Worm (Caenorhabditis elegans) whole organism, L1 larva: ENCODE results near the gene fbxa-210.

ENCODE experiments used
- C16A3.4 ChIP-seq: fragments of 150-350 bp; optimal IDR thresholded peaks from 2 replicates; lab custom pipeline; 2014; ENCODE audit warnings: missing biosample characterization, missing genetic modification characterization
- C34B4.2 ChIP-seq: sonication (generic microtip); optimal IDR thresholded peaks from 2 replicates; lab custom pipeline; 2017; ENCODE audit warnings: mild to moderate bottlenecking, missing genetic modification characterization, missing compliant biosample characterization
- ama-1 ChIP-seq: fragments of 150-350 bp; optimal IDR thresholded peaks from 2 replicates; lab custom pipeline; 2014
- ceh-8 ChIP-seq: fragments of 200-800 bp; sonication (Bioruptor generic); optimal IDR thresholded peaks from 2 replicates; lab custom pipeline; 2018; ENCODE audit warnings: mild to moderate bottlenecking, missing genetic modification characterization, moderate library complexity, missing compliant biosample characterization
- ceh-88 ChIP-seq: fragments of 200-800 bp; sonication (Bioruptor generic); IDR thresholded peaks from 2 replicates; pipeline ENCODE4 v1.3.6; 2022; ENCODE audit warnings: missing genetic modification characterization, missing compliant biosample characterization
- ceh-90 ChIP-seq: sonication (generic microtip); optimal IDR thresholded peaks from 2 replicates; lab custom pipeline; 2016; ENCODE audit warnings: missing genetic modification characterization, missing compliant biosample characterization
- efl-1 ChIP-seq, 4 experiments: fragments of 150-350 bp; optimal IDR thresholded peaks in 3 of 4; peaks in 1 of 4; 1 replicate in 1 of 4; 2 replicates in 3 of 4; lab custom pipeline; 2014; ENCODE audit warnings: missing biosample characterization in 2 of 4, missing genetic modification characterization in 2 of 4, missing genetic modification reagents in 2 of 4
- egl-13 ChIP-seq: sonication (generic microtip); optimal IDR thresholded peaks from 2 replicates; lab custom pipeline; 2016; ENCODE audit warnings: missing genotype, missing genetic modification reagents, missing genetic modification characterization, missing compliant biosample characterization
- egl-27 ChIP-seq, 2 experiments: fragments of 150-350 bp in 1 of 2; sonication (generic microtip); optimal IDR thresholded peaks; 3 replicates each; lab custom pipeline; 2017 to 2018; ENCODE audit warnings: missing biosample characterization in 2 of 2, missing genetic modification characterization in 2 of 2, missing genetic modification reagents in 2 of 2
- elt-2 ChIP-seq: sonication (generic microtip); optimal IDR thresholded peaks from 2 replicates; lab custom pipeline; 2016; ENCODE audit warnings: missing genetic modification characterization, mild to moderate bottlenecking, inconsistent platforms, missing compliant biosample characterization, missing genetic modification reagents
- fos-1 ChIP-seq: fragments of 150-350 bp; optimal IDR thresholded peaks from 2 replicates; lab custom pipeline; 2014; ENCODE audit warnings: missing biosample characterization, missing genetic modification characterization
- grh-1 ChIP-seq: fragments of 200-800 bp; sonication (Bioruptor generic); IDR thresholded peaks from 2 replicates; pipeline ENCODE4 v1.3.6; 2022; ENCODE audit warnings: missing genetic modification reagents, missing genetic modification characterization, missing compliant biosample characterization
- hlh-17 ChIP-seq: fragments of 200-800 bp; sonication (Bioruptor generic); optimal IDR thresholded peaks from 2 replicates; lab custom pipeline; 2018; ENCODE audit warnings: missing genetic modification characterization, mild to moderate bottlenecking, missing compliant biosample characterization, moderate library complexity, borderline replicate concordance
- isw-1 ChIP-seq: fragments of 200-800 bp; sonication (Bioruptor generic); IDR thresholded peaks from 2 replicates; pipeline ENCODE4 v1.3.6; 2022; ENCODE audit warnings: missing genetic modification characterization, missing compliant biosample characterization
- jun-1 ChIP-seq: fragments of 150-350 bp; optimal IDR thresholded peaks from 2 replicates; lab custom pipeline; 2014; ENCODE audit warnings: missing biosample characterization, missing genetic modification reagents, missing genetic modification characterization
- lin-14 ChIP-seq: fragments of 200-800 bp; sonication (Bioruptor generic); optimal IDR thresholded peaks from 2 replicates; lab custom pipeline; 2018; ENCODE audit warnings: mild to moderate bottlenecking, missing genetic modification characterization, moderate library complexity, missing compliant biosample characterization
- lin-15B ChIP-seq: fragments of 150-350 bp; sonication (generic microtip); optimal IDR thresholded peaks from 3 replicates; lab custom pipeline; 2014; ENCODE audit warnings: missing biosample characterization, missing genetic modification characterization
- mef-2 ChIP-seq: fragments of 150-350 bp; optimal IDR thresholded peaks from 2 replicates; lab custom pipeline; 2014; ENCODE audit warnings: missing biosample characterization, missing genetic modification characterization
- mep-1 ChIP-seq: fragments of 150-350 bp; optimal IDR thresholded peaks from 2 replicates; lab custom pipeline; 2014; ENCODE audit warnings: missing biosample characterization, missing genetic modification characterization
- nhr-12 ChIP-seq: sonication (generic microtip); optimal IDR thresholded peaks from 2 replicates; lab custom pipeline; 2017; ENCODE audit warnings: missing biosample characterization, missing genetic modification characterization
- nhr-20 ChIP-seq: sonication (generic microtip); optimal IDR thresholded peaks from 2 replicates; lab custom pipeline; 2016; ENCODE audit warnings: mild to moderate bottlenecking, missing genetic modification characterization, missing compliant biosample characterization
- nhr-85 ChIP-seq: sonication (generic microtip); peaks from one replicate; lab custom pipeline; 2016; ENCODE audit warnings: missing genetic modification characterization, inconsistent platforms, missing compliant biosample characterization
- pqm-1 ChIP-seq: sonication (generic microtip); optimal IDR thresholded peaks from 3 replicates; lab custom pipeline; 2017; ENCODE audit warnings: missing biosample characterization, missing genetic modification characterization
- rnt-1 ChIP-seq: sonication (generic microtip); optimal IDR thresholded peaks from 2 replicates; lab custom pipeline; 2016; ENCODE audit warnings: mild to moderate bottlenecking, missing genetic modification characterization, moderate library complexity, missing compliant biosample characterization
- snpc-4 ChIP-seq: fragments of 150-350 bp; optimal IDR thresholded peaks from 2 replicates; lab custom pipeline; 2014; ENCODE audit warnings: missing biosample characterization, missing genetic modification characterization
- sox-4 ChIP-seq: sonication (generic microtip); optimal IDR thresholded peaks from 2 replicates; lab custom pipeline; 2016; ENCODE audit warnings: missing genetic modification characterization, missing compliant biosample characterization
- tbx-2 ChIP-seq: sonication (generic microtip); optimal IDR thresholded peaks from 2 replicates; lab custom pipeline; 2016; ENCODE audit warnings: missing genetic modification characterization, missing compliant biosample characterization
- tlp-1 ChIP-seq: fragments of 150-350 bp; optimal IDR thresholded peaks from 2 replicates; lab custom pipeline; 2014; ENCODE audit warnings: missing biosample characterization, missing genetic modification characterization
- unc-130 ChIP-seq: fragments of 150-350 bp; optimal IDR thresholded peaks from 2 replicates; lab custom pipeline; 2017; ENCODE audit warnings: missing biosample characterization, missing genetic modification characterization, inconsistent platforms
- unc-86 ChIP-seq: sonication (generic microtip); optimal IDR thresholded peaks from 2 replicates; lab custom pipeline; 2016; ENCODE audit warnings: missing genetic modification characterization, missing compliant biosample characterization
- vab-15 ChIP-seq: sonication (generic microtip); optimal IDR thresholded peaks from 2 replicates; lab custom pipeline; 2017; ENCODE audit warnings: missing genotype, mild to moderate bottlenecking, missing genetic modification characterization, missing compliant biosample characterization
- ztf-11 ChIP-seq, 2 experiments: sonication (generic microtip); optimal IDR thresholded peaks; 2 replicates each; lab custom pipeline; 2016 to 2017; ENCODE audit warnings: missing genetic modification characterization in 2 of 2, missing biosample characterization in 1 of 2, missing compliant biosample characterization in 1 of 2

The fbxa-210 gene

ce11 chrV:18138695-18139094 is 13.5 kb downstream of the fbxa-210 start, which contains the start of gene Y37H2A.10:
Gene Y37H2A.10, plus strand, starts transcription at chrV:18138995.
- no peak for TF ChIP-seq nhr-85 (tag; lab: Kevin White, UChicago)
- TF ChIP-seq ztf-11 (tag; optimal IDR thresholded peaks at IDR 0.05; lab: Kevin White, UChicago) = no peak
- no peak for TF ChIP-seq sox-4
- no peak for TF ChIP-seq egl-13 (tag; lab: Kevin White, UChicago)
- no peak for TF ChIP-seq nhr-12
- TF ChIP-seq egl-27 (tag; optimal IDR thresholded peaks at IDR 0.05; lab: Kevin White, UChicago) = no peak
- no peak for TF ChIP-seq hlh-17 (GFP tag; lab: Kevin White, UChicago)
- TF ChIP-seq elt-2 (tag; lab: Kevin White, UChicago) = no peak
- TF ChIP-seq ceh-90 = no peak
- TF ChIP-seq mef-2 (tag; lab: Kevin White, UChicago) = no peak
- TF ChIP-seq, all 84 proteins: peak for 0

- TF ChIP-seq C16A3.4 (no peak), isw-1 (GFP tag; lab: Robert Waterston, UW) (no peak), ama-1 (no peak)
- TF ChIP-seq, all 84 proteins: peak for 0
Measured at ce11 chrV:18141161-18141560, 16.0 kb downstream of the fbxa-210 start, which contains the start of gene Y37H2A.11. Gene Y37H2A.11, plus strand, starts transcription at chrV:18141461.

- TF ChIP-seq ceh-8 (GFP tag; lab: Kevin White, UChicago) (no peak), mep-1 (tag; lab: Kevin White, UChicago) (no peak), nhr-85 (tag; lab: Kevin White, UChicago) (no peak)
Measured at ce11 chrV:18142549-18142948, 17.4 kb downstream of the fbxa-210 start, which contains the start of gene Y37H2A.13. Gene Y37H2A.13, plus strand, starts transcription at chrV:18142849.

- TF ChIP-seq egl-13 (tag; lab: Kevin White, UChicago) = no peak
- no peak for TF ChIP-seq C34B4.2 (tag; lab: Kevin White, UChicago)
- no peak for TF ChIP-seq unc-130 (tag; lab: Kevin White, UChicago)
- TF ChIP-seq grh-1 = no peak
- TF ChIP-seq lin-14 (GFP tag; lab: Kevin White, UChicago) = no peak
- no peak for TF ChIP-seq lin-15B (tag; lab: Kevin White, UChicago)
- no peak for TF ChIP-seq rnt-1
- no peak for TF ChIP-seq C16A3.4
- TF ChIP-seq unc-86 (tag; lab: Kevin White, UChicago) = no peak
- TF ChIP-seq mef-2 (tag; lab: Kevin White, UChicago) = no peak
- TF ChIP-seq jun-1 (tag; lab: Kevin White, UChicago) = no peak
- TF ChIP-seq tbx-2 (tag; lab: Kevin White, UChicago) = no peak
- no peak for TF ChIP-seq ztf-11 (tag; optimal IDR thresholded peaks at IDR 0.05; lab: Kevin White, UChicago)
- TF ChIP-seq fos-1 = no peak
- no peak for TF ChIP-seq tlp-1 (tag; lab: Kevin White, UChicago)
- no peak for TF ChIP-seq nhr-12
- TF ChIP-seq pqm-1 (tag; lab: Kevin White, UChicago) = no peak
- TF ChIP-seq efl-1 (optimal IDR thresholded peaks at IDR 0.05; lab: Kevin White, UChicago) = no peak
- no peak for TF ChIP-seq efl-1 (GFP tag; optimal IDR thresholded peaks at IDR 0.05 in 1 of 2; lab: Kevin White, UChicago)
- TF ChIP-seq snpc-4 (tag; lab: Kevin White, UChicago) = no peak
- no peak for TF ChIP-seq nhr-20 (tag; lab: Kevin White, UChicago)
Measured at ce11 chrV:18143445-18143844, 18.3 kb downstream of the fbxa-210 start, which contains the start of gene Y37H2A.14. Gene Y37H2A.14, plus strand, starts transcription at chrV:18143745.

ce11 chrV:18144442-18144841 is 19.3 kb downstream of the fbxa-210 start:
- TF ChIP-seq ceh-88 (GFP tag; lab: Robert Waterston, UW) (no peak), efl-1 (optimal IDR thresholded peaks at IDR 0.05; lab: Kevin White, UChicago) (no peak), efl-1 (GFP tag; optimal IDR thresholded peaks at IDR 0.05 in 1 of 2; lab: Kevin White, UChicago) (peak in 1 of 2 experiments; percentile 61), vab-15 (no peak)

ce11 chrV:18146077-18146476 is 20.9 kb downstream of the fbxa-210 start, which contains the start of gene C14A6.3:
Gene C14A6.3, plus strand, starts transcription at chrV:18146377.
- TF ChIP-seq elt-2 (tag; lab: Kevin White, UChicago) (no peak), ceh-88 (GFP tag; lab: Robert Waterston, UW) (no peak)
